Worm (Caenorhabditis elegans) whole organism, L1 larva: ENCODE data around the gene lgc-52.

Experiments
- egl-27 ChIP-seq, 2 experiments: fragments of 150-350 bp in 1 of 2; sonication (generic microtip); optimal IDR thresholded peaks; 3 replicates each; lab custom pipeline; 2017 to 2018; ENCODE audit warnings: missing biosample characterization in 2 of 2, missing genetic modification characterization in 2 of 2, missing genetic modification reagents in 2 of 2
- elt-3 ChIP-seq, 6 experiments: fragments of 150-350 bp in 1 of 6; sonication (generic microtip); optimal IDR thresholded peaks; 2 replicates each; lab custom pipeline; 2017 to 2018; ENCODE audit warnings: missing biosample characterization in 6 of 6, missing genetic modification characterization in 6 of 6, inconsistent platforms in 1 of 6
- fkh-10 ChIP-seq: sonication (generic microtip); optimal IDR thresholded peaks from 2 replicates; lab custom pipeline; 2017; ENCODE audit warnings: missing biosample characterization, missing genetic modification reagents, missing genetic modification characterization
- lin-13 ChIP-seq: fragments of 150-350 bp; optimal IDR thresholded peaks from 2 replicates; lab custom pipeline; 2014; ENCODE audit warnings: missing biosample characterization, missing genetic modification reagents, missing genetic modification characterization
- mab-9 ChIP-seq: fragments of 200-800 bp; sonication (Bioruptor generic); IDR thresholded peaks from 2 replicates; pipeline ENCODE4 v1.3.6; 2022; ENCODE audit warnings: missing genetic modification reagents, missing genetic modification characterization, missing compliant biosample characterization
- nhr-12 ChIP-seq: sonication (generic microtip); optimal IDR thresholded peaks from 2 replicates; lab custom pipeline; 2017; ENCODE audit warnings: missing biosample characterization, missing genetic modification characterization
- sox-4 ChIP-seq: sonication (generic microtip); optimal IDR thresholded peaks from 2 replicates; lab custom pipeline; 2016; ENCODE audit warnings: missing genetic modification characterization, missing compliant biosample characterization
- sptf-1 ChIP-seq: fragments of 150-350 bp; optimal IDR thresholded peaks from 2 replicates; lab custom pipeline; 2014; ENCODE audit warnings: missing biosample characterization, missing genetic modification characterization
- unc-130 ChIP-seq: fragments of 150-350 bp; optimal IDR thresholded peaks from 2 replicates; lab custom pipeline; 2017; ENCODE audit warnings: missing biosample characterization, missing genetic modification characterization, inconsistent platforms
- unc-30 ChIP-seq: sonication (generic microtip); optimal IDR thresholded peaks from 2 replicates; lab custom pipeline; 2017; ENCODE audit warnings: missing biosample characterization, missing genetic modification characterization
- unc-62 ChIP-seq: fragments of 150-350 bp; optimal IDR thresholded peaks from 2 replicates; lab custom pipeline; 2014; ENCODE audit warnings: missing biosample characterization, missing genetic modification reagents, missing genetic modification characterization
- unc-86 ChIP-seq: sonication (generic microtip); optimal IDR thresholded peaks from 2 replicates; lab custom pipeline; 2016; ENCODE audit warnings: missing genetic modification characterization, missing compliant biosample characterization
- unc-98 ChIP-seq: fragments of 200-800 bp; sonication (Bioruptor generic); IDR thresholded peaks from 2 replicates; pipeline ENCODE4 v1.3.6; 2022; ENCODE audit warnings: missing genetic modification characterization, missing compliant biosample characterization
- ztf-11 ChIP-seq, 2 experiments: sonication (generic microtip); optimal IDR thresholded peaks; 2 replicates each; lab custom pipeline; 2016 to 2017; ENCODE audit warnings: missing genetic modification characterization in 2 of 2, missing biosample characterization in 1 of 2, missing compliant biosample characterization in 1 of 2

DNA sequence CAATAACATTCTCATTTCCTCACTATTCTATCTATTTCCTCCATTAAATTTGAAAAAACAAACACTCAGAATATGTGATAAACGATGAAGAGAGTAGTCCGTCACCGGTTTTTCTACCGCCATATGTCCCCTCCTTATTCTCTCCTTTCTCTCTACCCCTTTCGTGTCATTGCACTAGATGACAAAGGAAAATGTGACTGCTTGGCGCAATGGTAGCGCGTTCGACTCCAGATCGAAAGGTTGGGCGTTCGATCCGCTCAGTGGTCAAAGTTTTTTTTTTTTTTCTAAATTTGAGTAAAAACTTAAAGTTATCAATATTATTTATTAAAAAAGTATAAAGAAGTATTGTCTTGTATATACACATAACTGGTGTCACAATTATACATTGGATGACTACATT, 53.6 kb downstream of the lgc-52 start:
- no peak for TF ChIP-seq unc-62 (GFP tag; lab: Kevin White, UChicago)
- no peak for TF ChIP-seq unc-98 (GFP tag; lab: Robert Waterston, UW)
- no peak for TF ChIP-seq mab-9 (GFP tag; lab: Robert Waterston, UW)
- TF ChIP-seq nhr-12 = no peak
- TF ChIP-seq unc-130 = no peak
- TF ChIP-seq ztf-11 (tag; optimal IDR thresholded peaks at IDR 0.05; lab: Kevin White, UChicago) = no peak
- TF ChIP-seq fkh-10 (GFP tag; lab: Kevin White, UChicago) = no peak
- TF ChIP-seq lin-13 (GFP tag; lab: Kevin White, UChicago) = no peak
- TF ChIP-seq elt-3 (tag; optimal IDR thresholded peaks at IDR 0.05; lab: Kevin White, UChicago) = no peak
- no peak for TF ChIP-seq sox-4 (tag; lab: Kevin White, UChicago)
- no peak for TF ChIP-seq unc-86 (tag; lab: Kevin White, UChicago)
- no peak for TF ChIP-seq unc-30 (tag; lab: Kevin White, UChicago)
- TF ChIP-seq egl-27 (tag; optimal IDR thresholded peaks at IDR 0.05; lab: Kevin White, UChicago) = no peak
- TF ChIP-seq sptf-1 (tag; lab: Kevin White, UChicago) = no peak
